Fruit fly (Drosophila melanogaster): ENCODE results near the gene CG33191.

DNA sequence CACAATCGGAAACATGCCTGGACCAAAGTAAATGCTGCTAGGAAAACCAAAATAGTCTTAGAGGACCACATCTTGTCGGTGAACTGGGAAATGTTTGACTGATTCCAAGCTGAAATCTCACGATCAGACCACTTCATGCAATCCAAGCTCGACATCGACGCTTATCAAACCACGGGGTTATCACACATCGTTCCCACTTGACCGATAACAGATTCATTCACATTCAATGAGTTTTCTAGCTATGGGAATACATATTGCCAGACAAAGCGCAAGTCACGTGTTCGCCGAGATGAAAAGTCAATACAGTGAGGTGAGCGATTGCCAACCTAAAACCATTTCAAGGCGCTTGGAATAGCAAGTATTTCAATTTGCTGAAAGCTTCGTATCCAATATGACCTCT, 30.0 kb upstream of the CG33191 start:
- TF ChIP-seq fru (GFP tag; optimal IDR thresholded peaks at IDR 0.05) (no peak), dsf (GFP tag; optimal IDR thresholded peaks at IDR 0.05; ENCODE audit: borderline replicate concordance) (no peak), Mio (GFP tag; optimal IDR thresholded peaks at IDR 0.05) (no peak), dmrt93B (GFP tag; optimal IDR thresholded peaks at IDR 0.05) (no peak), rgr (GFP tag; optimal IDR thresholded peaks at IDR 0.05) (no peak), h (GFP tag; optimal IDR thresholded peaks at IDR 0.05) (no peak), Dfd (GFP tag; optimal IDR thresholded peaks at IDR 0.05) (no peak), ey (GFP tag; optimal IDR thresholded peaks at IDR 0.05) (no peak), OdsH (GFP tag; optimal IDR thresholded peaks at IDR 0.05) (no peak), HLH106 (tag; optimal IDR thresholded peaks at IDR 0.05) (no peak)

All from whole organism, wandering third instar larva.